Worm (Caenorhabditis elegans): Measurements from ENCODE around the gene math-38.
"Not testable (repeated sequence)": the region's sequence is repeated elsewhere in the genome, so short reads cannot be mapped to it uniquely, and the experiment has no call there.

math-38 gene

DNA sequence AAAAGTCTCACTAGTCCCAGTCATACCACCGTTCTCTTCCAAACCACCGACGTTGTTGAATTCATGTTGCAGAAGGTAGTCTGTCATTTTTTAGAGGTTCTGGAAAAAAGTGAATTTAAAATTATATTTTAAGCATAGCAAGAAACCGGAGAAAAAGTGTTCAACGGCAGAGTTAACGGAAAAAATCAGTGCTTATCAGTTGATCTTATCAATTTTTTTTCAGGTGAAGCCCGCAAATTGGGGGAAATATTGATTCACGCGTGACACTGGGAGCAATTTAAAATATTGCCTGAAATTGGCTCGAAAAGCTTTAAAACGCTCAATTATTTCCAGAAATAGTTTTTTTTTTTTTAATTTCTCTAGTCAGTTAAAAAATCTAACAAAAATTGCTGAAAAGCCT is at the start of gene math-38:
Gene math-38, minus strand, starts transcription at position 101 of the 400 bp plus-strand sequence.
- TF ChIP-seq F13C5.2 (tag; optimal IDR thresholded peaks at IDR 0.05) (no peak), tbx-37 (GFP tag; conservative IDR thresholded peaks at IDR 0.05) (no peak), ceh-36 (tag; optimal IDR thresholded peaks at IDR 0.05) (no peak), scrt-1 (GFP tag; IDR thresholded peaks at IDR 0.05) (no peak), sea-1 (GFP tag; conservative IDR thresholded peaks at IDR 0.05) (no peak), tra-4 (tag; optimal IDR thresholded peaks at IDR 0.05) (no peak), hmg-4 (GFP tag; optimal IDR thresholded peaks at IDR 0.05) (no peak), pes-1 (GFP tag; IDR thresholded peaks at IDR 0.05) (no peak), tbx-11 (GFP tag; IDR thresholded peaks at IDR 0.05) (no peak), ama-1 (optimal IDR thresholded peaks at IDR 0.05) (no peak), aly-1 (tag; optimal IDR thresholded peaks at IDR 0.05) (no peak), ceh-13 (GFP tag; optimal IDR thresholded peaks at IDR 0.05) (no peak), hmbx-1 (tag; optimal IDR thresholded peaks at IDR 0.05) (no peak), ets-7 (tag; optimal IDR thresholded peaks at IDR 0.05) (no peak), B0310.2 (tag; optimal IDR thresholded peaks at IDR 0.05) (no peak)

DNA sequence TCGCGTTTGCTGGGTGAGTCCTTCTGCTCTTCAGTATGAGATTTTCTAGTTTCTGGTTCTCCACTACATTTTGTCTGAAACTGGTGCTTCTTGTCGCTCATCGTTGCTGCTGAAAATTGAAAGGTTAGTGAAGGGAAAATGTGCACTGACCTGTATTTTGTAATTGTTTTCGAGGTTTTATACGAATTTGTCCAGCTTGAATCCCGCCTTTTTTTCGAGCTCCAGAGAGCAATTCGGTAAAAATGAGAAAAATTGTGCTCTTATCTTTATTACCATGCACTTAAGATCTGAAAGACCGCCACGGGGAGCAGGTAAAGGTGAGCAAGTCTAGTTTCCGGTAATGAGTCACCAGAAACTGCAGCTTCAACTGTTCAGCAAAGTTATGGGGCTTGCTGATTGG is 48.0 kb upstream of the math-38 start, which contains the start of gene C08E3.15:
Gene C08E3.15, minus strand, starts transcription at position 101 of the 400 bp plus-strand sequence.
- not testable (repeated sequence) for TF ChIP-seq tbx-37 (GFP tag; conservative IDR thresholded peaks at IDR 0.05); aly-1 (tag; optimal IDR thresholded peaks at IDR 0.05); flt-1 (GFP tag; IDR thresholded peaks at IDR 0.05)

DNA sequence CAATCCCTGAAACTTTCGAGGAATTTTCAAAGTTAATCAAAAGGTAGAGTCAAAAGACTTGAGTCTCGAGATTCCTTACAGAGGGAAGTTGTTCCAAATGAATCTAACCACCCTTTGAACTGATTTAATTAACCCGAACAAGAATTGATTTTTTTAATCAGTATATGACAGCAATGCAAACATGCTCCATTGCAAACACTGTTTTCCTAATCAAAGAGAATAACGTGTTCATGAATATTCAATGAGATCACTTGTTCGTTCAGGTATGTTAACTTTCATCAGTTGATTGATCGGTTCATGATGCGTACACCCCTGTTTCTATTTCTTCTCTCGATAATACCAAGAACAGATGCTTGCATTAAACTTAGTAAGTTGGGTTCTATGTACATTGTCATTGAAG is 45.9 kb upstream of the math-38 start, which contains the start of gene C08E3.14:
Gene C08E3.14, plus strand, starts transcription at position 301 of the 400 bp plus-strand sequence.
- TF ChIP-seq hnd-1 (tag; optimal IDR thresholded peaks at IDR 0.05) = no peak
- no peak for TF ChIP-seq ceh-13 (GFP tag; optimal IDR thresholded peaks at IDR 0.05)
- no peak for TF ChIP-seq scrt-1 (GFP tag; IDR thresholded peaks at IDR 0.05)
- no peak for TF ChIP-seq B0310.2 (tag; optimal IDR thresholded peaks at IDR 0.05)
- TF ChIP-seq ets-7 (tag; optimal IDR thresholded peaks at IDR 0.05) = no peak
- TF ChIP-seq tbx-37 (GFP tag; conservative IDR thresholded peaks at IDR 0.05) = no peak
- no peak for TF ChIP-seq ama-1 (optimal IDR thresholded peaks at IDR 0.05)
- TF ChIP-seq ceh-36 (tag; optimal IDR thresholded peaks at IDR 0.05) = no peak
- TF ChIP-seq hmbx-1 (tag; optimal IDR thresholded peaks at IDR 0.05) = no peak

DNA sequence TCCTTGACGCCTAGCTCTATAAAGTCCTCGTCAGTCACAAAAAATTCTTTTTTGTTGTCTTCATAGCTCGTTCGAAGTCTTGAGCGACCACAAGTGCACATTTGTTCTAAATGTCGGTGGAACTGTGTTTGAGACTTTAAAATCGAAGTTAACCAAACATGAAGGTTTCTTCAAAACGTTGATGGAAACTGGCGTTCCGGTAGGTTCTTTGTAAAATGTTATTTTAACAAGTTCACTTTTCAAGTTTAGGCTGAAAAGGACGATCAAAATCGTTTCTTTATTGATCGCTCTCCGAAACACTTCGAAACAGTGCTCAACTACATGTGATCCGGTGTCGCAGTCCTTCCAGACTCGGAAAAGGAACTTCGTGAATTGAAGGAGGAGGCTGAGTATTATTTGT is 44.8 kb upstream of the math-38 start, which contains the start of gene fbxa-160:
Gene fbxa-160, minus strand, starts transcription at position 101 of the 400 bp plus-strand sequence.
- TF ChIP-seq tbx-37 (GFP tag; conservative IDR thresholded peaks at IDR 0.05) (no peak), tra-4 (tag; optimal IDR thresholded peaks at IDR 0.05) (no peak), pes-1 (GFP tag; IDR thresholded peaks at IDR 0.05) (no peak), tbx-11 (GFP tag; IDR thresholded peaks at IDR 0.05) (no peak), hnd-1 (tag; optimal IDR thresholded peaks at IDR 0.05) (no peak), scrt-1 (GFP tag; IDR thresholded peaks at IDR 0.05) (no peak), aly-1 (tag; optimal IDR thresholded peaks at IDR 0.05) (no peak), F13C5.2 (tag; optimal IDR thresholded peaks at IDR 0.05) (no peak), hmg-4 (GFP tag; optimal IDR thresholded peaks at IDR 0.05) (no peak), hmbx-1 (tag; optimal IDR thresholded peaks at IDR 0.05) (no peak), B0310.2 (tag; optimal IDR thresholded peaks at IDR 0.05) (no peak), sea-1 (GFP tag; conservative IDR thresholded peaks at IDR 0.05) (no peak), ets-7 (tag; optimal IDR thresholded peaks at IDR 0.05) (no peak)

DNA sequence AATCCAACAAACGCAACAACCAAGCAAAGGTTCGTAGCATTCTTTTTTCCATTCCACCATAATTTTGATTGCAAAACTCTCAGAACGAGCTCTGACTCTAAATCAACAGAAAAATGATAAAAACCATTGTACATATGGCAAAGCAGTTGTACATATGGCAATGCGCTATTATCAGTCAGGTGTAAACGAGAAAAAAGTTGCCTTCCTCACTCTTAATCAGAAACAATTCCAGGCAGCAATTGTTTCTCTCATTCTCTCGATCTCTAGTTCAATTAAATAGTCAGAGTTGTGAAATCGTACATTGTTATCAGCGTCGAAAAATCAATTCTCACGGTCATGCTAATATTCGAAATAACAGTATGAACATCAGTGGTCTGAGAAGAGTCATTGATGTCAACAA is 42.0 kb upstream of the math-38 start:
- TF ChIP-seq hnd-1 (tag; optimal IDR thresholded peaks at IDR 0.05) (no peak), tbx-37 (GFP tag; conservative IDR thresholded peaks at IDR 0.05) (no peak), scrt-1 (GFP tag; IDR thresholded peaks at IDR 0.05) (no peak), sea-1 (GFP tag; conservative IDR thresholded peaks at IDR 0.05) (no peak), F13C5.2 (tag; optimal IDR thresholded peaks at IDR 0.05) (no peak), tra-4 (tag; optimal IDR thresholded peaks at IDR 0.05) (no peak), hmg-4 (GFP tag; optimal IDR thresholded peaks at IDR 0.05) (no peak), B0310.2 (tag; optimal IDR thresholded peaks at IDR 0.05) (no peak), aly-1 (tag; optimal IDR thresholded peaks at IDR 0.05) (no peak), ceh-13 (GFP tag; optimal IDR thresholded peaks at IDR 0.05) (no peak), pes-1 (GFP tag; IDR thresholded peaks at IDR 0.05) (no peak), hmbx-1 (tag; optimal IDR thresholded peaks at IDR 0.05) (no peak), ama-1 (optimal IDR thresholded peaks at IDR 0.05) (no peak), ets-7 (tag; optimal IDR thresholded peaks at IDR 0.05) (no peak), flt-1 (GFP tag; IDR thresholded peaks at IDR 0.05) (no peak), tbx-11 (GFP tag; IDR thresholded peaks at IDR 0.05) (no peak), ceh-36 (tag; optimal IDR thresholded peaks at IDR 0.05) (no peak)

DNA sequence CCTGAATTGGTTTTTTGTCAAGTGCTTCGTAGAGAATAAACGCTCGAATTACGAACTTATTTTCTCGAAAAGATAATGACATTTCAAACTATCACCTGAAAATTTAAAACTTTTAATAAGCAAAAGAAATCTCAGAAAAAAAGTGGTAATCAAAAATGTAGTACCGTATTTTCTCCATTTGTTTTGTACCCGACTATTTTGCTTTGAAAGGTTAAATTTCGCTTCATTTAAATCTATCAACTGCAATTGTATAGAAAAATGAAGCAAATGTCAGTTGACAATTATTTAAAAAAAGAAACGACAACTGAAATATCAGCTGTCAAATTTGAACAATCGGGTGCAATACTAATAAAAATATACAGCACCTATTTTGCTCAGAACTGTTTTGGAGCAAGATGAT is 41.4 kb upstream of the math-38 start, which contains the start of gene fbxa-158:
Gene fbxa-158, minus strand, starts transcription at position 101 of the 400 bp plus-strand sequence.
- TF ChIP-seq ama-1 (optimal IDR thresholded peaks at IDR 0.05) (no peak), sea-1 (GFP tag; conservative IDR thresholded peaks at IDR 0.05) (no peak), tbx-37 (GFP tag; conservative IDR thresholded peaks at IDR 0.05) (no peak), F13C5.2 (tag; optimal IDR thresholded peaks at IDR 0.05) (no peak), pes-1 (GFP tag; IDR thresholded peaks at IDR 0.05) (no peak), tbx-11 (GFP tag; IDR thresholded peaks at IDR 0.05) (no peak), hnd-1 (tag; optimal IDR thresholded peaks at IDR 0.05) (no peak), hmg-4 (GFP tag; optimal IDR thresholded peaks at IDR 0.05) (no peak), tra-4 (tag; optimal IDR thresholded peaks at IDR 0.05) (no peak), aly-1 (tag; optimal IDR thresholded peaks at IDR 0.05) (no peak)

DNA sequence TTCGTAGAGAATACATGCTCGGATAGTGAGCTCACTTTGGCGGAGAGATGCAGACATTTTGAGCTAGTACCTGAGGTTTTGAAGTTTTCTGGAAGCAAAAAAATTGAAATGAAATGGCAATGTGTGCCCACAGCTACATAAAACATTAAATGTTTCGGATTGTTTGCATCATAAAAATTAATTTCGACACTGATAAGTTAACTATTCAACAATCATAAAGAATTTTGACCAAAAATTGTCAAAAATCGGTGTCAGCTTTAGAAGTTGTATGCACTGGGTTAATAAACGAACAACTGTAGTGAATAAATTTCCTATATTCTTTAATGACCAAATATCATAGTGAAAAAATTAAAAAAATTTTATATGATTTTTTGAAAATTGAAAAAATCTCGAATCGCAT is 39.2 kb upstream of the math-38 start, which contains the start of gene fbxa-166:
Gene fbxa-166, minus strand, starts transcription at position 101 of the 400 bp plus-strand sequence.
- TF ChIP-seq F13C5.2 (tag; optimal IDR thresholded peaks at IDR 0.05) (no peak), scrt-1 (GFP tag; IDR thresholded peaks at IDR 0.05) (no peak), B0310.2 (tag; optimal IDR thresholded peaks at IDR 0.05) (no peak)

DNA sequence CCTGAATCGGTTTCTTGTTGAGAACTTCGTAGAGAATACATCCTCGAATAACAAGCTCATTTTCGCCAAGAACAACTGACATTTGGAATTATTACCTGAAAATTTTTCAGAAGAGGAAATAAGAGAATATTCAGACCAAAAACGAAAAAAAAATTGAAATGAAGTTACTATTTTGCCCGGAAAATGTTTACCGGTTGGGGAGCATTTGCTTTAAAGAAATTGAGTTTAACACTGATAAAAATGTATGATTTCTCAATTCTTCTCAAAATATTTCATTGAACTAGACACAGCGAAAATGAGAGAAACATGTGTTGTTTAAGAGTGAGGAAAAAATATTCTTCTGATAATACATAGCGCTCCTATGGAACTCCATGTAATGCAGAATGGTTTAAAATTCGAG is 36.6 kb upstream of the math-38 start, which contains the start of gene fbxa-165:
Gene fbxa-165, minus strand, starts transcription at position 101 of the 400 bp plus-strand sequence.
- no peak for TF ChIP-seq tra-4 (tag; optimal IDR thresholded peaks at IDR 0.05)
- TF ChIP-seq F13C5.2 (tag; optimal IDR thresholded peaks at IDR 0.05) = no peak
- TF ChIP-seq sea-1 (GFP tag; conservative IDR thresholded peaks at IDR 0.05) = no peak
- TF ChIP-seq hmg-4 (GFP tag; optimal IDR thresholded peaks at IDR 0.05) = no peak
- no peak for TF ChIP-seq B0310.2 (tag; optimal IDR thresholded peaks at IDR 0.05)
- TF ChIP-seq tbx-11 (GFP tag; IDR thresholded peaks at IDR 0.05) = no peak

Measured in whole organism, early embryonic.